Fruit fly (Drosophila melanogaster) whole organism, embryonic: Measurements from ENCODE around the gene CG31798.

Source experiments
- Adf1 ChIP-seq: fragments of 200-800 bp; sonication (Bioruptor generic); IDR thresholded peaks from 2 replicates; pipeline ENCODE4 v1.3.6; 2022; ENCODE audit warnings: missing biosample characterization, missing genetic modification characterization
- CG11247 ChIP-seq: fragments of 200-800 bp; sonication (Bioruptor generic); IDR thresholded peaks from 2 replicates; pipeline ENCODE4 v1.3.6; 2022; ENCODE audit warnings: missing biosample characterization, missing genetic modification characterization
- CG12942 ChIP-seq: fragments of 200-800 bp; sonication (Bioruptor generic); optimal IDR thresholded peaks from 3 replicates; lab custom pipeline; 2016; ENCODE audit warnings: missing biosample characterization, missing genetic modification characterization
- CG13287 ChIP-seq: fragments of 200-800 bp; sonication (Bioruptor generic); IDR thresholded peaks from 2 replicates; pipeline ENCODE4 v1.3.6; 2022; ENCODE audit warnings: missing biosample characterization, missing genetic modification characterization; ENCODE audit not compliant: partially characterized antibody
- CG17612 ChIP-seq: fragments of 200-800 bp; sonication (Bioruptor generic); IDR thresholded peaks from 2 replicates; pipeline ENCODE4 v1.3.6; 2022; ENCODE audit warnings: missing biosample characterization, missing genetic modification characterization
- CG18619 ChIP-seq: fragments of 200-800 bp; sonication (Bioruptor generic); optimal IDR thresholded peaks from 3 replicates; lab custom pipeline; 2017; ENCODE audit warnings: missing biosample characterization, mild to moderate bottlenecking, missing genetic modification characterization
- CG2120 ChIP-seq: fragments of 200-800 bp; sonication (Bioruptor generic); optimal IDR thresholded peaks from 3 replicates; lab custom pipeline; 2016; ENCODE audit warnings: missing biosample characterization, missing genetic modification characterization
- CG2129 ChIP-seq: fragments of 200-800 bp; sonication (Bioruptor generic); IDR thresholded peaks from 2 replicates; pipeline ENCODE4 v1.3.6; 2022; ENCODE audit warnings: missing biosample characterization, missing genetic modification characterization; ENCODE audit not compliant: partially characterized antibody
- CG33557 ChIP-seq: fragments of 200-800 bp; sonication (Bioruptor generic); optimal IDR thresholded peaks from 2 replicates; lab custom pipeline; 2019; ENCODE audit warnings: missing biosample characterization, mild to moderate bottlenecking, missing genetic modification characterization, moderate library complexity
- CG34224 ChIP-seq: fragments of 200-800 bp; sonication (Bioruptor generic); IDR thresholded peaks from 3 replicates; pipeline ENCODE4 v1.3.6; 2022; ENCODE audit warnings: missing biosample characterization, missing genetic modification characterization; ENCODE audit not compliant: partially characterized antibody
- CG3838 ChIP-seq: fragments of 200-800 bp; sonication (Bioruptor generic); optimal IDR thresholded peaks from 3 replicates; lab custom pipeline; 2016; ENCODE audit warnings: missing biosample characterization, missing genetic modification characterization
- CG4404 ChIP-seq: fragments of 200-800 bp; sonication (Bioruptor generic); IDR thresholded peaks from 2 replicates; pipeline ENCODE4 v1.3.6; 2022; ENCODE audit warnings: missing biosample characterization, missing genetic modification characterization
- CG6689 ChIP-seq: fragments of 200-800 bp; sonication (Bioruptor generic); IDR thresholded peaks from 2 replicates; pipeline ENCODE4 v1.3.6; 2022; ENCODE audit warnings: missing biosample characterization, missing genetic modification characterization
- CG8388 ChIP-seq: fragments of 200-800 bp; sonication (Bioruptor generic); optimal IDR thresholded peaks from 2 replicates; lab custom pipeline; 2019; ENCODE audit warnings: missing biosample characterization, mild to moderate bottlenecking, missing genetic modification characterization, moderate library complexity
- D ChIP-seq, 2 experiments: fragments of 200-800 bp in 1 of 2; fragments of >200 bp in 1 of 2; sonication (Bioruptor generic) in 1 of 2; optimal IDR thresholded peaks; 2 replicates in 1 of 2; 3 replicates in 1 of 2; lab custom pipeline; 2017; ENCODE audit warnings: mild to moderate bottlenecking in 1 of 2, missing biosample characterization in 1 of 2, missing genetic modification characterization in 1 of 2, missing genetic modification reagents in 1 of 2
- D19B ChIP-seq: fragments of 200-800 bp; sonication (Bioruptor generic); optimal IDR thresholded peaks from 2 replicates; lab custom pipeline; 2017; ENCODE audit warnings: missing biosample characterization, mild to moderate bottlenecking, missing genetic modification characterization
- Dek ChIP-seq: fragments of 200-800 bp; sonication (Bioruptor generic); optimal IDR thresholded peaks from 3 replicates; lab custom pipeline; 2019; ENCODE audit warnings: missing biosample characterization, mild to moderate bottlenecking, missing genetic modification characterization, moderate library complexity
- Dll ChIP-seq: fragments of 200-800 bp; sonication (Bioruptor generic); IDR thresholded peaks from 4 replicates; pipeline ENCODE4 v1.3.6; 2022; ENCODE audit warnings: missing biosample characterization, missing genetic modification characterization; ENCODE audit not compliant: partially characterized antibody
- E2f2 ChIP-seq: fragments of 200-800 bp; sonication (Bioruptor generic); IDR thresholded peaks from 2 replicates; pipeline ENCODE4 v1.3.6; 2022; ENCODE audit warnings: missing biosample characterization, missing genetic modification characterization
- GATAe ChIP-seq: fragments of 200-800 bp; sonication (Bioruptor generic); conservative IDR thresholded peaks from 2 replicates; pipeline ENCODE4 v1.3.6; 2022; ENCODE audit warnings: missing biosample characterization, missing genetic modification characterization
- HmgD ChIP-seq: fragments of 200-800 bp; sonication (Bioruptor generic); optimal IDR thresholded peaks from 3 replicates; lab custom pipeline; 2016; ENCODE audit warnings: missing biosample characterization, missing genetic modification characterization
- Med ChIP-seq: fragments of 200-800 bp; sonication (Bioruptor generic); peaks from one replicate; lab custom pipeline; 2016; ENCODE audit warnings: missing biosample characterization, missing genetic modification characterization, mild to moderate bottlenecking, inconsistent platforms, moderate library complexity
- Nf-YA ChIP-seq: fragments of 200-800 bp; sonication (Bioruptor generic); IDR thresholded peaks from 2 replicates; pipeline ENCODE4 v1.3.6; 2022; ENCODE audit warnings: missing biosample characterization, missing genetic modification characterization
- Poxn ChIP-seq: fragments of 200-800 bp; sonication (Bioruptor generic); IDR thresholded peaks from 2 replicates; pipeline ENCODE4 v1.3.6; 2022; ENCODE audit warnings: missing biosample characterization, missing genetic modification characterization
- Side ChIP-seq: fragments of 200-800 bp; sonication (Bioruptor generic); optimal IDR thresholded peaks from 2 replicates; lab custom pipeline; 2016; ENCODE audit warnings: missing biosample characterization, missing genetic modification characterization
- Taf1 ChIP-seq: fragments of 200-800 bp; sonication (Bioruptor generic); IDR thresholded peaks from 2 replicates; pipeline ENCODE4 v1.3.6; 2022; ENCODE audit warnings: missing biosample characterization, missing genetic modification characterization
- br ChIP-seq: fragments of >200 bp; optimal IDR thresholded peaks from 2 replicates; lab custom pipeline; 2017
- cg ChIP-seq: fragments of 200-800 bp; sonication (Bioruptor generic); optimal IDR thresholded peaks from 3 replicates; lab custom pipeline; 2019; ENCODE audit warnings: missing biosample characterization, mild to moderate bottlenecking, missing genetic modification characterization, moderate library complexity
- crp ChIP-seq, 2 experiments: fragments of 200-800 bp; sonication (Bioruptor generic); optimal IDR thresholded peaks; 2 replicates in 1 of 2; 3 replicates in 1 of 2; lab custom pipeline; 2017; ENCODE audit warnings: missing biosample characterization in 2 of 2, missing genetic modification characterization in 2 of 2, mild to moderate bottlenecking in 1 of 2, moderate library complexity in 1 of 2
- dimm ChIP-seq: fragments of 200-800 bp; sonication (Bioruptor generic); IDR thresholded peaks from 2 replicates; pipeline ENCODE4 v1.3.6; 2022; ENCODE audit warnings: missing biosample characterization, missing genetic modification characterization
- exex ChIP-seq: fragments of 200-800 bp; sonication (Bioruptor generic); optimal IDR thresholded peaks from 4 replicates; lab custom pipeline; 2018; ENCODE audit warnings: missing biosample characterization, mild to moderate bottlenecking, missing genetic modification characterization, moderate library complexity
- eyg ChIP-seq: fragments of 200-800 bp; sonication (Bioruptor generic); optimal IDR thresholded peaks from 3 replicates; lab custom pipeline; 2016; ENCODE audit warnings: missing biosample characterization, missing genetic modification characterization
- fru ChIP-seq: fragments of >200 bp; optimal IDR thresholded peaks from 2 replicates; lab custom pipeline; 2017
- h ChIP-seq: fragments of >200 bp; optimal IDR thresholded peaks from 2 replicates; lab custom pipeline; 2017
- hbn ChIP-seq: fragments of 200-800 bp; sonication (Bioruptor generic); IDR thresholded peaks from 2 replicates; pipeline ENCODE4 v1.3.6; 2022; ENCODE audit warnings: missing biosample characterization, missing genetic modification characterization; ENCODE audit not compliant: partially characterized antibody
- ind ChIP-seq: fragments of 200-800 bp; sonication (Bioruptor generic); optimal IDR thresholded peaks from 3 replicates; lab custom pipeline; 2016; ENCODE audit warnings: missing biosample characterization, missing genetic modification characterization
- kay ChIP-seq: fragments of 200-800 bp; sonication (Bioruptor generic); optimal IDR thresholded peaks from 2 replicates; lab custom pipeline; 2016; ENCODE audit warnings: missing biosample characterization, missing genetic modification characterization
- org-1 ChIP-seq: fragments of 200-800 bp; sonication (Bioruptor generic); optimal IDR thresholded peaks from 2 replicates; lab custom pipeline; 2017; ENCODE audit warnings: missing biosample characterization, missing genetic modification characterization
- rib ChIP-seq: fragments of 200-800 bp; sonication (Bioruptor generic); IDR thresholded peaks from 2 replicates; pipeline ENCODE4 v1.3.6; 2022; ENCODE audit warnings: missing biosample characterization, missing genetic modification characterization
- row ChIP-seq: fragments of 200-800 bp; sonication (Bioruptor generic); IDR thresholded peaks from 3 replicates; pipeline ENCODE4 v1.3.6; 2022; ENCODE audit warnings: missing biosample characterization, missing genetic modification characterization
- sim ChIP-seq: fragments of 200-800 bp; sonication (Bioruptor generic); IDR thresholded peaks from 2 replicates; pipeline ENCODE4 v1.3.6; 2022; ENCODE audit warnings: missing biosample characterization, missing genetic modification characterization
- slp2 ChIP-seq: fragments of 200-800 bp; sonication (Bioruptor generic); optimal IDR thresholded peaks from 2 replicates; lab custom pipeline; 2016; ENCODE audit warnings: missing biosample characterization, missing genetic modification characterization
- sna ChIP-seq: fragments of 200-800 bp; sonication (Bioruptor generic); IDR thresholded peaks from 2 replicates; pipeline ENCODE4 v1.3.6; 2022; ENCODE audit warnings: missing biosample characterization, missing genetic modification characterization; ENCODE audit not compliant: partially characterized antibody
- sob ChIP-seq: fragments of 200-800 bp; sonication (Bioruptor generic); IDR thresholded peaks from 2 replicates; pipeline ENCODE4 v1.3.6; 2022; ENCODE audit warnings: missing biosample characterization, missing genetic modification characterization
- ssp ChIP-seq: fragments of 200-800 bp; sonication (Bioruptor generic); IDR thresholded peaks from 2 replicates; pipeline ENCODE4 v1.3.6; 2022; ENCODE audit warnings: missing biosample characterization, missing genetic modification characterization
- tap ChIP-seq: fragments of 200-800 bp; optimal IDR thresholded peaks from 3 replicates; lab custom pipeline; 2019; ENCODE audit warnings: missing biosample characterization, mild to moderate bottlenecking, missing genetic modification characterization, moderate library complexity
- tio ChIP-seq: fragments of 200-800 bp; sonication (Bioruptor generic); optimal IDR thresholded peaks from 2 replicates; lab custom pipeline; 2017; ENCODE audit warnings: missing biosample characterization, missing genetic modification characterization, inconsistent platforms
- toy ChIP-seq: fragments of 200-800 bp; sonication (Bioruptor generic); IDR thresholded peaks from 2 replicates; pipeline ENCODE4 v1.3.6; 2022; ENCODE audit warnings: missing biosample characterization, missing genetic modification characterization
- twi ChIP-seq: fragments of 200-800 bp; optimal IDR thresholded peaks from 2 replicates; lab custom pipeline; 2019; ENCODE audit warnings: missing biosample characterization, mild to moderate bottlenecking, missing genetic modification characterization, moderate library complexity
- unpg ChIP-seq: fragments of 200-800 bp; sonication (Bioruptor generic); optimal IDR thresholded peaks from 3 replicates; lab custom pipeline; 2018; ENCODE audit warnings: missing biosample characterization, mild to moderate bottlenecking, missing genetic modification characterization, moderate library complexity
- wdn ChIP-seq: fragments of 200-800 bp; sonication (Bioruptor generic); IDR thresholded peaks from 2 replicates; pipeline ENCODE4 v1.3.6; 2022; ENCODE audit warnings: missing biosample characterization, missing genetic modification characterization
- wek ChIP-seq: fragments of 200-800 bp; sonication (Bioruptor generic); optimal IDR thresholded peaks from 3 replicates; lab custom pipeline; 2018; ENCODE audit warnings: missing biosample characterization, mild to moderate bottlenecking, missing genetic modification characterization, moderate library complexity

CG31798 gene

DNA sequence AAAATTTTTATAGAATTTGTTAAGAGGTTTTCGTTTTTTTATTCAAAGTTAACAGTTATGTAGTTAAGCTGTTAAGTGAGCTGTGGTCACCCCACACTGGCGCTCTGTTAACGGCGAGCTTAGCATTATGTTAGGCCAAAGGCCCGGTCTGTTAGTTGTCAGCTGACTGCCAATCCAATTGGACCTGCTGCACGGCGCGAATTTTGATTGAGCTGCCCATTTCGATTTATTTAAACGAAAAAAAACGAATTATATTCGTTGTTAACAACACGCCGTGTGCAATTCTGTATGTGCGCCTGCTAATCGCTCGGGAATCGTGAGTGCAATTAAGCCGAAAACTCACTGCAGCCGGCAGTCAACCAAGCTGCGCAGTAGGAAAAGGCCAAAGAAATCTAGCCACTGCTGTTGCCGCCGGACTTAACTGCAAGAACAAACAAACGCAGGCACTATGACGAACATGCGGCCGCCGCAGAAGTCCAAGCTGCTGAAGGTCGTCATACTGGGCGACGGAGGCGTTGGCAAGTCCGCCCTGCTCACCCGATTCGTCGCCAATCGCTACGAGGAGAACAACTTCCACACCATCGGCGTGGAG is 38.6 kb downstream of the CG31798 start, which contains the start of gene Rab9 (continued):
- TF ChIP-seq hbn (GFP tag; lab: Robert Waterston, UW) (no peak), CG13287 (GFP tag; lab: Robert Waterston, UW) (peak; percentile 26; the same call in 1 of the 2 replicates), wdn (GFP tag; lab: Robert Waterston, UW) (0 out of 2 replicates have a peak, but pooled peaks have one; percentile 16), CG12942 (GFP tag; lab: Kevin White, UChicago) (no peak), D (optimal IDR thresholded peaks at IDR 0.05; lab: Kevin White, UChicago) (no peak), D (GFP tag; optimal IDR thresholded peaks at IDR 0.05; lab: Kevin White, UChicago) (no peak), row (no peak), sna (no peak), CG4404 (GFP tag; lab: Robert Waterston, UW) (no peak), tio (GFP tag; lab: Kevin White, UChicago) (no peak), unpg (GFP tag; lab: Kevin White, UChicago) (no peak), CG17612 (GFP tag; lab: Robert Waterston, UW) (no peak), fru (lab: Kevin White, UChicago) (no peak), wek (no peak), org-1 (GFP tag; lab: Kevin White, UChicago) (no peak), rib (no peak), CG3838 (no peak), Adf1 (GFP tag; lab: Robert Waterston, UW) (no peak), E2f2 (GFP tag; lab: Robert Waterston, UW) (peak; percentile 69), dimm (no peak), br (lab: Kevin White, UChicago) (no peak), ind (no peak), Dll (GFP tag; lab: Robert Waterston, UW) (0 out of 4 replicates have a peak, but pooled peaks have one; percentile 22), eyg (GFP tag; lab: Kevin White, UChicago) (no peak), Taf1 (GFP tag; lab: Robert Waterston, UW) (no peak), CG34224 (GFP tag; lab: Robert Waterston, UW) (no peak)

DNA sequence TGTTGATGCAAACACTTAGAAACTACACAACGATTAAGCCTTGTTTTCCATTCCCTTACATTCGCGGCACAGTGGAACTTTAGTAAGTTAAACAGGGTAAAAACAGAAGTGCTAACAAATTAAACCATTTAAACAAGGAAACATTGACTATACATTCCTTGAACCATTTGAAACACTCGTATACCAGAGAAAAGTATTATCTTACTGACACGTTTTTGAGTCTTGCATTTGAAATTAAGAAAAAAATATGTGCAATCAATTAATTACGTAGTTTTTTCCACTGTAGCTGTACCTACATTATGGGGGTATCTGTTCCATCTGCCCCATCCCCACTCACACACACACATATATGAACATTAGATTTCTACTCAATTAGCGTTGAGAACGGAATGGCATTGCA is 39.3 kb downstream of the CG31798 start:
- TF ChIP-seq ssp, result no peak
- no peak for TF ChIP-seq h (lab: Kevin White, UChicago)
- no peak for TF ChIP-seq Side (GFP tag; lab: Kevin White, UChicago)
- no peak for TF ChIP-seq CG33557 (GFP tag; lab: Kevin White, UChicago)
- TF ChIP-seq HmgD (GFP tag; lab: Kevin White, UChicago), result no peak
- TF ChIP-seq slp2, result no peak
- no peak for TF ChIP-seq CG18619 (GFP tag; lab: Kevin White, UChicago)
- TF ChIP-seq Med (GFP tag; lab: Kevin White, UChicago), result peak; percentile 72
- no peak for TF ChIP-seq CG11247
- TF ChIP-seq CG6689 (GFP tag; lab: Robert Waterston, UW), result no peak
- no peak for TF ChIP-seq Poxn (GFP tag; lab: Robert Waterston, UW)
- TF ChIP-seq D19B (GFP tag; lab: Kevin White, UChicago), result no peak
- TF ChIP-seq kay, result no peak
- peak; percentile 32 for TF ChIP-seq CG2120 (GFP tag; lab: Kevin White, UChicago)
- TF ChIP-seq CG2129, result no peak
- TF ChIP-seq toy (GFP tag; lab: Robert Waterston, UW), result no peak
- TF ChIP-seq sob (GFP tag; lab: Robert Waterston, UW), result no peak
- TF ChIP-seq twi (tag; lab: Kevin White, UChicago), result no peak
- TF ChIP-seq exex (tag; lab: Kevin White, UChicago), result no peak
- no peak for TF ChIP-seq tap (tag; lab: Kevin White, UChicago)
- TF ChIP-seq cg (GFP tag; lab: Kevin White, UChicago), result no peak
- TF ChIP-seq sim, result no peak
- no peak for TF ChIP-seq GATAe (GFP tag; lab: Robert Waterston, UW)
- no peak for TF ChIP-seq dimm
- no peak for TF ChIP-seq CG8388 (GFP tag; lab: Kevin White, UChicago)
- TF ChIP-seq Nf-YA (GFP tag; lab: Robert Waterston, UW), result no peak
- no peak for TF ChIP-seq CG4404 (GFP tag; lab: Robert Waterston, UW)
- TF ChIP-seq Dek (tag; lab: Kevin White, UChicago), result no peak
- TF ChIP-seq crp (GFP tag; optimal IDR thresholded peaks at IDR 0.05; lab: Kevin White, UChicago), result no peak
